Fruit fly (Drosophila melanogaster) whole organism, embryonic: Measurements from ENCODE around the gene Csp.

ENCODE experiments used
- Bgb ChIP-seq: fragments of 200-800 bp; sonication (Bioruptor generic); IDR thresholded peaks from 2 replicates; pipeline ENCODE4 v1.3.6; 2022; ENCODE audit warnings: missing biosample characterization, missing genetic modification characterization; ENCODE audit not compliant: partially characterized antibody
- Blimp-1 ChIP-seq: fragments of 200-800 bp; sonication (Bioruptor generic); optimal IDR thresholded peaks from 3 replicates; lab custom pipeline; 2018; ENCODE audit warnings: missing biosample characterization, missing genetic modification characterization, mild to moderate bottlenecking, moderate library complexity, missing genetic modification reagents
- CG10959 ChIP-seq: fragments of 200-800 bp; sonication (Bioruptor generic); IDR thresholded peaks from 2 replicates; pipeline ENCODE4 v1.3.6; 2022; ENCODE audit warnings: missing biosample characterization, missing genetic modification characterization
- CG11247 ChIP-seq: fragments of 200-800 bp; sonication (Bioruptor generic); IDR thresholded peaks from 2 replicates; pipeline ENCODE4 v1.3.6; 2022; ENCODE audit warnings: missing biosample characterization, missing genetic modification characterization
- CG11398 ChIP-seq: fragments of 200-800 bp; sonication (Bioruptor generic); optimal IDR thresholded peaks from 2 replicates; lab custom pipeline; 2016; ENCODE audit warnings: missing biosample characterization, missing genetic modification characterization
- CG12236 ChIP-seq: fragments of 200-800 bp; sonication (Bioruptor generic); optimal IDR thresholded peaks from 2 replicates; lab custom pipeline; 2016; ENCODE audit warnings: missing biosample characterization, missing genetic modification characterization
- CG12299 ChIP-seq: fragments of 200-800 bp; sonication (Bioruptor generic); optimal IDR thresholded peaks from 2 replicates; lab custom pipeline; 2018; ENCODE audit warnings: missing biosample characterization, mild to moderate bottlenecking, missing genetic modification characterization
- CG15073 ChIP-seq: fragments of 200-800 bp; sonication (Bioruptor generic); optimal IDR thresholded peaks from 2 replicates; lab custom pipeline; 2016; ENCODE audit warnings: missing biosample characterization, missing genetic modification characterization
- CG1602 ChIP-seq: fragments of 200-800 bp; sonication (Bioruptor generic); optimal IDR thresholded peaks from 3 replicates; lab custom pipeline; 2016; ENCODE audit warnings: missing biosample characterization, missing genetic modification characterization
- CG17612 ChIP-seq: fragments of 200-800 bp; sonication (Bioruptor generic); IDR thresholded peaks from 2 replicates; pipeline ENCODE4 v1.3.6; 2022; ENCODE audit warnings: missing biosample characterization, missing genetic modification characterization
- CG18011 ChIP-seq: fragments of 200-800 bp; sonication (Bioruptor generic); optimal IDR thresholded peaks from 2 replicates; lab custom pipeline; 2017; ENCODE audit warnings: missing biosample characterization, missing genetic modification characterization, mild to moderate bottlenecking, moderate library complexity, missing genotype
- CG31441 ChIP-seq: fragments of 200-800 bp; sonication (Bioruptor generic); IDR thresholded peaks from 2 replicates; pipeline ENCODE4 v1.3.6; 2022; ENCODE audit warnings: missing biosample characterization, missing genetic modification characterization
- CG3163 ChIP-seq: fragments of 200-800 bp; sonication (Bioruptor generic); optimal IDR thresholded peaks from 3 replicates; lab custom pipeline; 2016; ENCODE audit warnings: missing biosample characterization, missing genetic modification characterization
- CG3838 ChIP-seq: fragments of 200-800 bp; sonication (Bioruptor generic); optimal IDR thresholded peaks from 3 replicates; lab custom pipeline; 2016; ENCODE audit warnings: missing biosample characterization, missing genetic modification characterization
- CG3847 ChIP-seq: fragments of 200-800 bp; sonication (Bioruptor generic); IDR thresholded peaks from 2 replicates; pipeline ENCODE4 v1.3.6; 2022; ENCODE audit warnings: missing biosample characterization, missing genetic modification characterization
- CG43689 ChIP-seq: fragments of 200-800 bp; sonication (Bioruptor generic); IDR thresholded peaks from 2 replicates; pipeline ENCODE4 v1.3.6; 2022; ENCODE audit warnings: missing biosample characterization, missing genetic modification characterization
- CG4404 ChIP-seq: fragments of 200-800 bp; sonication (Bioruptor generic); IDR thresholded peaks from 2 replicates; pipeline ENCODE4 v1.3.6; 2022; ENCODE audit warnings: missing biosample characterization, missing genetic modification characterization
- CG6689 ChIP-seq: fragments of 200-800 bp; sonication (Bioruptor generic); IDR thresholded peaks from 2 replicates; pipeline ENCODE4 v1.3.6; 2022; ENCODE audit warnings: missing biosample characterization, missing genetic modification characterization
- CG6813 ChIP-seq: fragments of 200-800 bp; sonication (Bioruptor generic); optimal IDR thresholded peaks from 2 replicates; lab custom pipeline; 2017; ENCODE audit warnings: missing biosample characterization, missing genetic modification characterization, mild to moderate bottlenecking, moderate library complexity, missing genetic modification reagents
- CG7372 ChIP-seq: fragments of 200-800 bp; sonication (Bioruptor generic); IDR thresholded peaks from 2 replicates; pipeline ENCODE4 v1.3.6; 2022; ENCODE audit warnings: missing biosample characterization, missing genetic modification characterization
- CG7556 ChIP-seq: fragments of 200-800 bp; sonication (Bioruptor generic); optimal IDR thresholded peaks from 2 replicates; lab custom pipeline; 2017; ENCODE audit warnings: missing biosample characterization, mild to moderate bottlenecking, missing genetic modification characterization
- CG7963 ChIP-seq: fragments of 200-800 bp; sonication (Bioruptor generic); IDR thresholded peaks from 3 replicates; pipeline ENCODE4 v1.3.6; 2022; ENCODE audit warnings: missing biosample characterization, missing genetic modification characterization; ENCODE audit not compliant: partially characterized antibody
- E2f1 ChIP-seq: fragments of 200-800 bp; sonication (Bioruptor generic); IDR thresholded peaks from 2 replicates; pipeline ENCODE4 v1.3.6; 2022; ENCODE audit warnings: missing biosample characterization, missing genetic modification characterization
- ERR ChIP-seq: fragments of 200-800 bp; sonication (Bioruptor generic); optimal IDR thresholded peaks from 2 replicates; lab custom pipeline; 2016; ENCODE audit warnings: missing biosample characterization, missing genetic modification characterization
- HLHmδ ChIP-seq: fragments of 200-800 bp; sonication (Bioruptor generic); optimal IDR thresholded peaks from 2 replicates; lab custom pipeline; 2018; ENCODE audit warnings: missing biosample characterization, mild to moderate bottlenecking, missing genetic modification characterization, moderate library complexity
- Hand ChIP-seq: fragments of 200-800 bp; sonication (Bioruptor generic); optimal IDR thresholded peaks from 2 replicates; lab custom pipeline; 2017; ENCODE audit warnings: mild to moderate bottlenecking, missing biosample characterization, missing genetic modification reagents, missing genetic modification characterization
- Max ChIP-seq: fragments of 200-800 bp; sonication (Bioruptor generic); optimal IDR thresholded peaks from 2 replicates; lab custom pipeline; 2016; ENCODE audit warnings: missing biosample characterization, mild to moderate bottlenecking, missing genetic modification characterization
- Meics ChIP-seq: fragments of 200-800 bp; sonication (Bioruptor generic); optimal IDR thresholded peaks from 2 replicates; lab custom pipeline; 2017; ENCODE audit warnings: missing biosample characterization, mild to moderate bottlenecking, missing genetic modification characterization
- Myb ChIP-seq: fragments of 200-800 bp; sonication (Bioruptor generic); optimal IDR thresholded peaks from 2 replicates; lab custom pipeline; 2016; ENCODE audit warnings: missing biosample characterization, missing genetic modification characterization
- NC2β ChIP-seq: fragments of 200-800 bp; sonication (Bioruptor generic); optimal IDR thresholded peaks from 2 replicates; lab custom pipeline; 2016; ENCODE audit warnings: missing biosample characterization, missing genetic modification characterization
- NK7.1 ChIP-seq: fragments of 200-800 bp; sonication (Bioruptor generic); optimal IDR thresholded peaks from 3 replicates; lab custom pipeline; 2016; ENCODE audit warnings: missing biosample characterization, missing genetic modification characterization
- Opbp ChIP-seq: fragments of 200-800 bp; sonication (Bioruptor generic); IDR thresholded peaks from 3 replicates; pipeline ENCODE4 v1.3.6; 2022; ENCODE audit warnings: missing biosample characterization, missing genetic modification characterization; ENCODE audit not compliant: partially characterized antibody
- PHDP ChIP-seq: fragments of 200-800 bp; sonication (Bioruptor generic); optimal IDR thresholded peaks from 3 replicates; lab custom pipeline; 2018; ENCODE audit warnings: missing biosample characterization, mild to moderate bottlenecking, missing genetic modification characterization, moderate library complexity
- Scr ChIP-seq: fragments of 200-800 bp; sonication (Bioruptor generic); IDR thresholded peaks from 2 replicates; pipeline ENCODE4 v1.3.6; 2022; ENCODE audit warnings: missing biosample characterization, missing genetic modification characterization; ENCODE audit not compliant: partially characterized antibody
- ap ChIP-seq: fragments of 200-800 bp; sonication (Bioruptor generic); IDR thresholded peaks from 2 replicates; pipeline ENCODE4 v1.3.6; 2022; ENCODE audit warnings: missing biosample characterization, missing genetic modification characterization
- cato ChIP-seq: fragments of 200-800 bp; sonication (Bioruptor generic); optimal IDR thresholded peaks from 2 replicates; lab custom pipeline; 2016; ENCODE audit warnings: missing biosample characterization, missing genetic modification characterization, borderline replicate concordance
- chif ChIP-seq, 2 experiments: fragments of 200-800 bp; sonication (Bioruptor generic); optimal IDR thresholded peaks; 3 replicates each; lab custom pipeline; 2016; ENCODE audit warnings: missing biosample characterization in 2 of 2, missing genetic modification characterization in 2 of 2
- disco-r ChIP-seq: fragments of 200-800 bp; sonication (Bioruptor generic); optimal IDR thresholded peaks from 2 replicates; lab custom pipeline; 2016; ENCODE audit warnings: missing biosample characterization, missing genetic modification characterization
- hth ChIP-seq: fragments of >200 bp; optimal IDR thresholded peaks from 2 replicates; lab custom pipeline; 2017; ENCODE audit warnings: inconsistent platforms
- klu ChIP-seq: fragments of 200-800 bp; sonication (Bioruptor generic); IDR thresholded peaks from 2 replicates; pipeline ENCODE4 v1.3.6; 2022; ENCODE audit warnings: missing biosample characterization, missing genetic modification characterization
- lov ChIP-seq, 2 experiments: fragments of 200-800 bp in 1 of 2; fragments of >200 bp in 1 of 2; sonication (Bioruptor generic) in 1 of 2; IDR thresholded peaks in 1 of 2; optimal IDR thresholded peaks in 1 of 2; 2 replicates in 1 of 2; 3 replicates in 1 of 2; pipeline versions ENCODE4 v1.3.6 to Lab custom; 2017 to 2022; ENCODE audit warnings: missing biosample characterization in 1 of 2, missing genetic modification characterization in 1 of 2
- luna ChIP-seq: fragments of 200-800 bp; sonication (Bioruptor generic); optimal IDR thresholded peaks from 2 replicates; lab custom pipeline; 2016; ENCODE audit warnings: missing biosample characterization, missing genetic modification characterization
- mam ChIP-seq: fragments of 200-800 bp; sonication (Bioruptor generic); optimal IDR thresholded peaks from 3 replicates; lab custom pipeline; 2016; ENCODE audit warnings: missing biosample characterization, missing genetic modification characterization
- nerfin-2 ChIP-seq: fragments of 200-800 bp; sonication (Bioruptor generic); IDR thresholded peaks from 2 replicates; pipeline ENCODE4 v1.3.6; 2022; ENCODE audit warnings: missing biosample characterization, missing genetic modification characterization; ENCODE audit not compliant: partially characterized antibody
- stwl ChIP-seq: fragments of 200-800 bp; sonication (Bioruptor generic); optimal IDR thresholded peaks from 3 replicates; lab custom pipeline; 2018; ENCODE audit warnings: missing biosample characterization, mild to moderate bottlenecking, missing genetic modification characterization, moderate library complexity
- tgo ChIP-seq: fragments of 200-800 bp; sonication (Bioruptor generic); IDR thresholded peaks from 3 replicates; pipeline ENCODE4 v1.3.6; 2022; ENCODE audit warnings: missing biosample characterization, missing genetic modification characterization
- toy ChIP-seq: fragments of 200-800 bp; sonication (Bioruptor generic); IDR thresholded peaks from 2 replicates; pipeline ENCODE4 v1.3.6; 2022; ENCODE audit warnings: missing biosample characterization, missing genetic modification characterization
- twi ChIP-seq: fragments of 200-800 bp; optimal IDR thresholded peaks from 2 replicates; lab custom pipeline; 2019; ENCODE audit warnings: missing biosample characterization, mild to moderate bottlenecking, missing genetic modification characterization, moderate library complexity
- usp ChIP-seq: fragments of >200 bp; optimal IDR thresholded peaks from 2 replicates; lab custom pipeline; 2017; ENCODE audit warnings: missing biosample characterization, missing genetic modification characterization
- zen ChIP-seq: fragments of 200-800 bp; sonication (Bioruptor generic); optimal IDR thresholded peaks from 3 replicates; lab custom pipeline; 2018; ENCODE audit warnings: missing biosample characterization, mild to moderate bottlenecking, missing genetic modification characterization, moderate library complexity
- zfh1 ChIP-seq: fragments of 200-800 bp; sonication (Bioruptor generic); IDR thresholded peaks from 3 replicates; pipeline ENCODE4 v1.3.6; 2022; ENCODE audit warnings: missing biosample characterization, missing genetic modification characterization

Csp gene

DNA sequence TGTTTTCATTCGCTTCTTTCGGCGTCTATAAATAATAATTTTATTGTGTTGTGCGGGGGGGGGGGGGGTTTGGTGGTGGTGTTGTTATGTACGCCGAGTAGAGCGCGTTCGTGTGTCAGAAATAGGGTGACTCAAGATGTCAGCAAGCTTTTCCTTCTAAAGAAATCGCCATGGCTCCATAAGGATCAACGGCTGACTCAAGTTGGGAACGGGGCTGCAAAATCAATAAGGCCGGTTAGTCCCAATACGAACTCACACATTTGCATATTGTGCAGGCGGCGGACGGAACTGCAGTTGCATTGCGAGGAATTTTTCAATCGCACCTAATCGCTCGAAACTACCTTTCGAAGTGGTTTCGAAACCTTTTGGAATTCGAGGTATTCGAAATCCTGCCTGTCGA, 9.4 kb downstream of the Csp start (continued):
- TF ChIP-seq CG15073 (GFP tag; lab: Kevin White, UChicago): no peak
- no peak for TF ChIP-seq Bgb
- peak; percentile 39; the same call in 1 of the 2 replicates for TF ChIP-seq CG17612 (GFP tag; lab: Robert Waterston, UW)
- TF ChIP-seq disco-r (GFP tag; lab: Kevin White, UChicago): peak; percentile 36
- TF ChIP-seq CG7372 (GFP tag; lab: Robert Waterston, UW): peak; percentile 17; the same call in 1 of the 2 replicates
- TF ChIP-seq CG3847: peak; percentile 61
- TF ChIP-seq Opbp (GFP tag; lab: Robert Waterston, UW): no peak
- TF ChIP-seq PHDP (tag; lab: Kevin White, UChicago): peak; percentile 62
- TF ChIP-seq usp (GFP tag; lab: Kevin White, UChicago): no peak
- TF ChIP-seq Myb (GFP tag; lab: Kevin White, UChicago): no peak
- TF ChIP-seq CG10959: no peak
- TF ChIP-seq CG1602 (GFP tag; lab: Kevin White, UChicago): no peak
- no peak for TF ChIP-seq Blimp-1
- TF ChIP-seq CG11247 (GFP tag; lab: Robert Waterston, UW): peak; percentile 28; the same call in 1 of the 2 replicates
- TF ChIP-seq CG12299 (tag; lab: Kevin White, UChicago): peak; percentile 33
- no peak for TF ChIP-seq CG6813 (GFP tag; lab: Kevin White, UChicago)
- TF ChIP-seq hth (lab: Kevin White, UChicago): no peak
- TF ChIP-seq CG7556: no peak
- TF ChIP-seq cato (GFP tag; lab: Kevin White, UChicago): no peak
- TF ChIP-seq Meics (GFP tag; lab: Kevin White, UChicago): peak; percentile 32
- no peak for TF ChIP-seq CG11398 (GFP tag; lab: Kevin White, UChicago)
- no peak for TF ChIP-seq Hand
- no peak for TF ChIP-seq ap (GFP tag; lab: Robert Waterston, UW)
- no peak for TF ChIP-seq Scr (GFP tag; lab: Robert Waterston, UW)
- TF ChIP-seq klu (GFP tag; lab: Robert Waterston, UW): no peak
- TF ChIP-seq nerfin-2 (GFP tag; lab: Robert Waterston, UW): no peak
- TF ChIP-seq mam (GFP tag; lab: Kevin White, UChicago): peak; percentile 6
- no peak for TF ChIP-seq CG31441 (GFP tag; lab: Robert Waterston, UW)
- TF ChIP-seq CG3163 (GFP tag; lab: Kevin White, UChicago): no peak
- TF ChIP-seq chif (GFP tag; optimal IDR thresholded peaks at IDR 0.05; lab: Kevin White, UChicago): no peak
- no peak for TF ChIP-seq toy (GFP tag; lab: Robert Waterston, UW)
- no peak for TF ChIP-seq stwl (tag; lab: Kevin White, UChicago)
- TF ChIP-seq twi (tag; lab: Kevin White, UChicago): no peak
- no peak for TF ChIP-seq luna
- TF ChIP-seq zen (tag; lab: Kevin White, UChicago): no peak
- TF ChIP-seq NC2β (GFP tag; lab: Kevin White, UChicago): no peak
- TF ChIP-seq CG3838: no peak
- TF ChIP-seq E2f1 (GFP tag; lab: Robert Waterston, UW): peak; percentile 36; the same call in 1 of the 2 replicates
- no peak for TF ChIP-seq CG43689 (GFP tag; lab: Robert Waterston, UW)
- TF ChIP-seq CG18011 (GFP tag; lab: Kevin White, UChicago): no peak
- TF ChIP-seq HLHmδ (GFP tag; lab: Kevin White, UChicago): no peak
- TF ChIP-seq lov (optimal IDR thresholded peaks at IDR 0.05; lab: Kevin White, UChicago): no peak
- no peak for TF ChIP-seq lov (GFP tag; IDR thresholded peaks at IDR 0.05; lab: Robert Waterston, UW)
- TF ChIP-seq ERR (GFP tag; lab: Kevin White, UChicago): no peak
- TF ChIP-seq tgo (GFP tag; lab: Robert Waterston, UW): peak; percentile 25; the same call in 2 of the 3 replicates
- no peak for TF ChIP-seq CG7963 (GFP tag; lab: Robert Waterston, UW)
- TF ChIP-seq CG4404: no peak
- no peak for TF ChIP-seq Max
- no peak for TF ChIP-seq zfh1 (GFP tag; lab: Robert Waterston, UW)
- no peak for TF ChIP-seq NK7.1
- no peak for TF ChIP-seq CG12236 (GFP tag; lab: Kevin White, UChicago)
- TF ChIP-seq CG6689 (GFP tag; lab: Robert Waterston, UW): peak; percentile 37; the same call in 1 of the 2 replicates
